Fruit fly (Drosophila melanogaster) ovary, adult (tissue): ENCODE data around the gene CG43084.

Experiments used
- CG17801 ChIP-seq: fragments of 200-800 bp; optimal IDR thresholded peaks from 2 replicates; lab custom pipeline; 2019; ENCODE audit warnings: missing biosample characterization, mild to moderate bottlenecking, missing genetic modification characterization, moderate library complexity; ENCODE audit not compliant: partially characterized antibody

Gene CG43084

DNA sequence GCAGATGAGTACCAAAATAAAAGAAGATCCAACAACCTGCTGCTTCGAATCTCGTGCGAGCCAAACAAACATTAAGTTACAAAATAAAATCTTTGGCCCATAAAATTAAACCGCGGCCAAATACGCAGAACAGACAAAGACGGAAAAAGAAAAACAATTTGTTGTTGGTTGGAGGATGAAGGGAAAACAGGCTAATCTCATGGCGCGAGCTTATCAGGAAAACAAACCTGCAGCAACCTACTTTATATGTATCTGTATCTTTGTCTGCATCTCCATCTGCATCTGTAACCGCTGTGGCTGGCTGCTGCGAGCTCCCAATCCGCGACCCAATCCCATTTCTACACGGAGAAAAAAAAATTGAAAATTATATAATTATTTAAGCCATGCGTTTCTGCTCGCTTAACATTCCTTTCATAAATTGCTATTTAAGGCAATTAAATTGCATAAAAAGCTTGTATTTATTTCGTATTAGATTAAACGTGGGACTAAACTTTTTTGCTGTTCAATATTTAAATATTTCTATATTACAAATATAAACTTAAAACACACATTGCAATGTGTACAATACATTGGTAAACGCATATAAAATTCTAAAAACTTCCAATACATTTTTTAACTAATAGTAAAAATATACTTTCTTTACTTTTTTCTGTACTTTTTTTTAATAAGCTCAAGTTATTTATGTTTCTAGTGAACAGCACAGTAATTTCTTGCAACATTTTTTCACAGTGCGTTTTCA is 42.3 kb downstream of the CG43084 start:
- no peak for TF ChIP-seq CG17801 (GFP tag; lab: Kevin White, UChicago)

- TF ChIP-seq CG17801 (GFP tag; lab: Kevin White, UChicago) = no peak
Observed at dm6 chr3L:15694406-15694805, 43.8 kb downstream of the CG43084 start.

- no peak for TF ChIP-seq CG17801 (GFP tag; lab: Kevin White, UChicago)
Observed at dm6 chr3L:15695195-15695594, 44.5 kb downstream of the CG43084 start.

dm6 chr3L:15697916-15698315 is 47.3 kb downstream of the CG43084 start:
- no peak for TF ChIP-seq CG17801 (GFP tag; lab: Kevin White, UChicago)

DNA sequence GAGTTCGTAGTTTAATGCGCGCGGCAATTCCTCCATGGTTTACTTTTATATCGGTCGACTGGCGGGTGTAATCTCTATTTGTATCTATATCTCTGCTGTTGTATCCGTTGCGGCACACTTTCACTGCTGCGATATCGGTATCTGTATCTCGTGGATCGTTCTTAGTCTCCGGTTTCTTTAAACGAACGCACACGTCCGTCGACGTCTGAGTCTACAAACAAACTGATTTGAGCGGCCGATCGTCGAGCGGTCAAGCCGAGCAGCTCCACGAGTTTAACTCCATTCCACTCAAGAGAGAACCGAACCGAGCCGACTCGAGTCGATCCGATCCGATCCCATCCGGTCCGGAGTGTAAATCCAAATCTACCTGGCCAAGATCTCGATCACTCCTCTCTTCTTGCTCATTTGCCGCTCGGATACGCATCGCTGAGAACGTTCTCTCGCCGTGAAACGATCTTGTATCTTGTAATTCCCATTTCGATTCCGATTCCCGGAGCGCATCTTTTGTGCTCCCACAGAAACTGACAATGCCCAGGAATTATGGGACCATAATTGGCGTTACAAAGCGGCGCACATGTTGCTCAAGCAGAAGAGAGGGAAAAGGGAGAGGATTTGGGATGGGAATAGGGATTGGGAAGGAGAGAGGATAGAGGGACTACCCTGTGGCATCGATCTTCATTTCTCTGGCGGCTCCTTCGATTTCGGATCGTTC is 49.1 kb downstream of the CG43084 start, which contains the start of gene comm2:
comm2 (minus strand) TSS at position 225 of the 712 bp plus-strand sequence.
- no peak for TF ChIP-seq CG17801 (GFP tag; lab: Kevin White, UChicago)

DNA sequence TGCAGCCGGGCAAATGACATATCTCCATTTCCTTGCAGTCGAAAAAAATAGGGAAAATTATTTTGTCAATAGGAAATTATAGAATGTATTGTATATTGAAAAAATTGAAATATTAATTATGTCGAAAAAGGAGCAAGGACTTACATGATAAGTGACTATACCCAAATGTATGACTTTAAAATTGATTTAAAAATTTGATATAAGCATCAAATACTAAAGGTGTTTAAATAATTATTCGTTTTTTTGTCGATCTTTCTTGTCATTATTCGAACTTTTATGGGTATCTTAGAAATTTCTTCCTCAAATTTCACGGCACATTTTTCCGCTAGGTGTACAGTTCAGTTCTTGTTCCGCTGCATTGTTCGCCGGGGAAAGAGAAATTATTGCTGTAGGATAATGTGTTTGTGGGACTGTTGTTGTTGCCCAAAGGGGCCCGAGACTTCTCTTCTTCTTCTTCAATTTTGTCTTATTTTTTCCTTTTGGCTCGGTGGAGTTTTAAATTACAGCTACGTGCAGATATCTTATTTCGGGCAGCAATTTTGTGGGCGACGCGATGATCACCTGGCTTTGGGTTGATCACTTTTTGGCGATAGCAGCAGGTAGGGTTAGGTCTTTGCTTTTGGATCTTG is 49.8 kb downstream of the CG43084 start:
- no peak for TF ChIP-seq CG17801 (GFP tag; lab: Kevin White, UChicago)
